Worm (Caenorhabditis elegans): ENCODE data around the gene lin-25.

Gene lin-25

DNA sequence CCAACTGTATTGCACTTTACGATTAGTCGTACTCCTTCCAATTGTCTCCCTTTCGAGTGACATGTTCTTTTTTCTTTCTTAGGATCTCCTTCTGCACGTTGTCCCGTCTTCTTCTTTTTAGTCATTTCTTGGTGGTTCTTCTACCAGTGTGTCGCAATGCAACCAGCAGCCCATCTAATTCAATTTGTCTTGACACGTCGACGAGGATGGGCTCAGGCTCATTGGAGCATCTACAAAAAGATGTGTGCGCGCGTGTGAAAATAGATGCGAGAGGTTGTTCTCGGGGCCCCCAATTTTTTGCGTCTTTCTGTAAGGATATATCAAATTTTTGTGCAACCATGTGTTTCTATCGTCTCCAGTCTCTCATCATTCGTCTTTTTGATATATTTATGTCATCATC lies 51.9 kb downstream of the lin-25 start:
- TF ChIP-seq nhr-28 (tag; optimal IDR thresholded peaks at IDR 0.05) (no peak), nhr-67 (tag; optimal IDR thresholded peaks at IDR 0.05) (no peak)

DNA sequence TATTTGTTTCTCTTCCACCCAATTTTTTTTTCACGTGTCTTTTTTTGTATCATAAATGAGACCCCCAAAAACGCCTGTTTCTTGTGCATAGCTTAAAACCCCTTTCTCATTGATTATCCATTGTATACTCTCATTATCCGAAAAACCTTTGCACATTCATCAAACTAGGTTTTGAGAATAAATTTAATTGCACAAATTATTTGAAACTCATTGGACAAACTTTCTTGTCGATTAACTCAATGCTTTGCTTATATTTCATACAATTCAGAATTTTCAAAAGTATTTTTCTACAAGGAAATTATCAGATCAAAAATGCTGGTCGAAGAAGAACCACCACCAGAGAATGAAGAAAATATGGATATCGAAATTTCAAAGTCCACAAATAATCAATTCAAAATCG lies 54.4 kb downstream of the lin-25 start, which contains the start of gene R11D1.1:
Gene R11D1.1 (plus strand): TSS at position 301 of the 400 bp plus-strand sequence.
- TF ChIP-seq fos-1 (tag; optimal IDR thresholded peaks at IDR 0.05), result no peak
- TF ChIP-seq nhr-28 (tag; optimal IDR thresholded peaks at IDR 0.05), result no peak
- no peak for TF ChIP-seq elt-2 (tag; optimal IDR thresholded peaks at IDR 0.05)
- no peak for TF ChIP-seq R02D3.7 (tag; optimal IDR thresholded peaks at IDR 0.05)
- no peak for TF ChIP-seq nhr-77 (tag; optimal IDR thresholded peaks at IDR 0.05)
- no peak for TF ChIP-seq tbx-2 (tag; optimal IDR thresholded peaks at IDR 0.05)
- TF ChIP-seq elt-3 (tag; optimal IDR thresholded peaks at IDR 0.05), result no peak
- TF ChIP-seq sea-2 (GFP tag; optimal IDR thresholded peaks at IDR 0.05), result no peak
- TF ChIP-seq unc-39 (tag; optimal IDR thresholded peaks at IDR 0.05), result no peak
- TF ChIP-seq ceh-28 (tag; optimal IDR thresholded peaks at IDR 0.05), result no peak
- no peak for TF ChIP-seq pha-4 (tag; optimal IDR thresholded peaks at IDR 0.05)
- no peak for TF ChIP-seq fkh-10 (GFP tag; optimal IDR thresholded peaks at IDR 0.05)
- no peak for TF ChIP-seq hmg-11 (tag; optimal IDR thresholded peaks at IDR 0.05)
- no peak for TF ChIP-seq lin-39 (tag; optimal IDR thresholded peaks at IDR 0.05)
- no peak for TF ChIP-seq ama-1 (optimal IDR thresholded peaks at IDR 0.05)
- no peak for TF ChIP-seq lin-15B (tag; optimal IDR thresholded peaks at IDR 0.05)
- no peak for TF ChIP-seq snpc-4 (tag; optimal IDR thresholded peaks at IDR 0.05)
- no peak for TF ChIP-seq nhr-11 (tag; optimal IDR thresholded peaks at IDR 0.05)
- no peak for TF ChIP-seq ceh-82 (tag; optimal IDR thresholded peaks at IDR 0.05)
- no peak for TF ChIP-seq ztf-4 (tag; optimal IDR thresholded peaks at IDR 0.05)

- TF ChIP-seq zag-1 (tag; optimal IDR thresholded peaks at IDR 0.05) (no peak), ceh-16 (tag; optimal IDR thresholded peaks at IDR 0.05) (no peak), elt-3 (tag; optimal IDR thresholded peaks at IDR 0.05) (no peak), ceh-82 (tag; optimal IDR thresholded peaks at IDR 0.05) (no peak), unc-62 (GFP tag; optimal IDR thresholded peaks at IDR 0.05) (no peak), jun-1 (tag; optimal IDR thresholded peaks at IDR 0.05) (no peak), ceh-28 (tag; optimal IDR thresholded peaks at IDR 0.05) (no peak), pqm-1 (tag; optimal IDR thresholded peaks at IDR 0.05) (no peak), unc-39 (tag; optimal IDR thresholded peaks at IDR 0.05) (no peak), mdl-1 (tag; optimal IDR thresholded peaks at IDR 0.05) (no peak), nhr-12 (tag; optimal IDR thresholded peaks at IDR 0.05) (no peak), tbx-2 (tag; optimal IDR thresholded peaks at IDR 0.05) (no peak), nhr-11 (tag; optimal IDR thresholded peaks at IDR 0.05) (no peak), sea-2 (GFP tag; optimal IDR thresholded peaks at IDR 0.05) (no peak), eor-1 (tag; optimal IDR thresholded peaks at IDR 0.05) (no peak), lin-39 (tag; optimal IDR thresholded peaks at IDR 0.05) (no peak), snpc-4 (tag; optimal IDR thresholded peaks at IDR 0.05) (no peak), daf-12 (tag; optimal IDR thresholded peaks at IDR 0.05) (no peak), ztf-4 (tag; optimal IDR thresholded peaks at IDR 0.05) (no peak), ZK546.5 (tag; optimal IDR thresholded peaks at IDR 0.05) (no peak)
Measured at ce11 chrV:12706511-12706910, 56.8 kb downstream of the lin-25 start.

DNA sequence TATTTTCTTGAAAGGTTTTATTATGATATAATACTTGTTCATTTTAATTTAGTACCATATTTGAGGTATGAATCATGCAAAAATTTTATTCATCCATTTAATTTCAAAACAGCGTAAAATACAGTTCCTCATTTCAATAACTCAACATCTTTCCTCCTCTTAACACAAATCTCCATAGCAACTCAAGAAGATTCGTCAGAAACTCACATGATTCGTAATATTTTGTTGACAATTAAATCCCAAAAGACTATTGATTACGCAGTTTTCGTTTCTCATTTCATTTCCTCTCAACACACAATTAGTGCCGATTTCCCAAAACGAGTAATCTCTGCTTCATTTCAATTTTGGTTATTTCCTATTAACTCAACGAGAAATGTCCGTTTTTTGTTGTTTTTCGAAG lies 58.6 kb downstream of the lin-25 start, which contains the start of gene R11D1.2:
Gene R11D1.2 (plus strand): TSS at position 301 of the 400 bp plus-strand sequence.
- TF ChIP-seq ztf-11 (tag; optimal IDR thresholded peaks at IDR 0.05), result no peak
- no peak for TF ChIP-seq eor-1 (tag; optimal IDR thresholded peaks at IDR 0.05)
- TF ChIP-seq hmg-11 (tag; optimal IDR thresholded peaks at IDR 0.05), result no peak
- TF ChIP-seq mdl-1 (tag; optimal IDR thresholded peaks at IDR 0.05), result no peak
- TF ChIP-seq nhr-237 (tag; optimal IDR thresholded peaks at IDR 0.05), result no peak
- no peak for TF ChIP-seq jun-1 (tag; optimal IDR thresholded peaks at IDR 0.05)
- no peak for TF ChIP-seq ceh-82 (tag; optimal IDR thresholded peaks at IDR 0.05)
- TF ChIP-seq nhr-76 (tag; optimal IDR thresholded peaks at IDR 0.05), result no peak
- TF ChIP-seq egl-27 (tag; optimal IDR thresholded peaks at IDR 0.05), result no peak
- TF ChIP-seq ceh-9 (tag; optimal IDR thresholded peaks at IDR 0.05), result no peak
- no peak for TF ChIP-seq pha-4 (tag; optimal IDR thresholded peaks at IDR 0.05)
